Fruit fly (Drosophila melanogaster) whole organism, embryonic: ENCODE results near the gene mRpL35.

ENCODE experiments used
- Ada2b ChIP-seq: fragments of 200-800 bp; sonication (Bioruptor generic); IDR thresholded peaks from 2 replicates; pipeline ENCODE4 v1.3.6; 2022; ENCODE audit warnings: missing biosample characterization, missing genetic modification characterization
- CG11085 ChIP-seq: fragments of 200-800 bp; sonication (Bioruptor generic); IDR thresholded peaks from 2 replicates; pipeline ENCODE4 v1.3.6; 2022; ENCODE audit warnings: missing biosample characterization, missing genetic modification characterization
- CG12236 ChIP-seq: fragments of 200-800 bp; sonication (Bioruptor generic); optimal IDR thresholded peaks from 2 replicates; lab custom pipeline; 2016; ENCODE audit warnings: missing biosample characterization, missing genetic modification characterization
- CG13424 ChIP-seq: fragments of 200-800 bp; sonication (Bioruptor generic); optimal IDR thresholded peaks from 2 replicates; lab custom pipeline; 2019; ENCODE audit warnings: missing biosample characterization, mild to moderate bottlenecking, missing genetic modification characterization, moderate library complexity
- CG14050 ChIP-seq: fragments of 200-800 bp; sonication (Bioruptor generic); IDR thresholded peaks from 3 replicates; pipeline ENCODE4 v1.3.6; 2022; ENCODE audit warnings: missing biosample characterization, missing genetic modification characterization
- CG16813 ChIP-seq: fragments of 200-800 bp; sonication (Bioruptor generic); IDR thresholded peaks from 3 replicates; pipeline ENCODE4 v1.3.6; 2022; ENCODE audit warnings: missing biosample characterization, missing genetic modification characterization; ENCODE audit not compliant: partially characterized antibody
- CG17912 ChIP-seq: fragments of 200-800 bp; sonication (Bioruptor generic); optimal IDR thresholded peaks from 2 replicates; lab custom pipeline; 2018; ENCODE audit warnings: missing biosample characterization, mild to moderate bottlenecking, missing genetic modification characterization
- CG2678 ChIP-seq: fragments of 200-800 bp; sonication (Bioruptor generic); optimal IDR thresholded peaks from 3 replicates; lab custom pipeline; 2019; ENCODE audit warnings: missing biosample characterization, mild to moderate bottlenecking, missing genetic modification characterization, moderate library complexity
- CG31388 ChIP-seq: fragments of 200-800 bp; sonication (Bioruptor generic); optimal IDR thresholded peaks from 2 replicates; lab custom pipeline; 2016; ENCODE audit warnings: missing biosample characterization, missing genetic modification characterization
- CG32772 ChIP-seq: fragments of 200-800 bp; sonication (Bioruptor generic); IDR thresholded peaks from 2 replicates; pipeline ENCODE4 v1.3.6; 2022; ENCODE audit warnings: missing biosample characterization, missing genetic modification characterization
- CG3281 ChIP-seq: fragments of 200-800 bp; sonication (Bioruptor generic); optimal IDR thresholded peaks from 3 replicates; lab custom pipeline; 2017; ENCODE audit warnings: missing biosample characterization, mild to moderate bottlenecking, missing genetic modification characterization
- CG33557 ChIP-seq: fragments of 200-800 bp; sonication (Bioruptor generic); optimal IDR thresholded peaks from 2 replicates; lab custom pipeline; 2019; ENCODE audit warnings: missing biosample characterization, mild to moderate bottlenecking, missing genetic modification characterization, moderate library complexity
- CG34224 ChIP-seq: fragments of 200-800 bp; sonication (Bioruptor generic); IDR thresholded peaks from 3 replicates; pipeline ENCODE4 v1.3.6; 2022; ENCODE audit warnings: missing biosample characterization, missing genetic modification characterization; ENCODE audit not compliant: partially characterized antibody
- CG4404 ChIP-seq: fragments of 200-800 bp; sonication (Bioruptor generic); IDR thresholded peaks from 2 replicates; pipeline ENCODE4 v1.3.6; 2022; ENCODE audit warnings: missing biosample characterization, missing genetic modification characterization
- CG4707 ChIP-seq: fragments of 200-800 bp; sonication (Bioruptor generic); optimal IDR thresholded peaks from 2 replicates; lab custom pipeline; 2018; ENCODE audit warnings: missing biosample characterization, mild to moderate bottlenecking, missing genetic modification characterization, moderate library complexity
- CG4854 ChIP-seq: fragments of 200-800 bp; sonication (Bioruptor generic); optimal IDR thresholded peaks from 2 replicates; lab custom pipeline; 2016; ENCODE audit warnings: missing biosample characterization, missing genetic modification characterization, inconsistent platforms
- CG5180 ChIP-seq: fragments of 200-800 bp; sonication (Bioruptor generic); optimal IDR thresholded peaks from 3 replicates; lab custom pipeline; 2017; ENCODE audit warnings: missing biosample characterization, missing genetic modification characterization, mild to moderate bottlenecking, moderate library complexity, missing genetic modification reagents
- CG6689 ChIP-seq: fragments of 200-800 bp; sonication (Bioruptor generic); IDR thresholded peaks from 2 replicates; pipeline ENCODE4 v1.3.6; 2022; ENCODE audit warnings: missing biosample characterization, missing genetic modification characterization
- CG6813 ChIP-seq: fragments of 200-800 bp; sonication (Bioruptor generic); optimal IDR thresholded peaks from 2 replicates; lab custom pipeline; 2017; ENCODE audit warnings: missing biosample characterization, missing genetic modification characterization, mild to moderate bottlenecking, moderate library complexity, missing genetic modification reagents
- CG7271 ChIP-seq: fragments of 200-800 bp; sonication (Bioruptor generic); optimal IDR thresholded peaks from 2 replicates; lab custom pipeline; 2018; ENCODE audit warnings: missing biosample characterization, mild to moderate bottlenecking, missing genetic modification characterization, moderate library complexity
- CG8944 ChIP-seq: fragments of 200-800 bp; sonication (Bioruptor generic); optimal IDR thresholded peaks from 3 replicates; lab custom pipeline; 2016; ENCODE audit warnings: missing biosample characterization, missing genetic modification characterization
- CTCF ChIP-seq: fragments of 200-800 bp; sonication (Bioruptor generic); optimal IDR thresholded peaks from 2 replicates; lab custom pipeline; 2017; ENCODE audit warnings: missing biosample characterization, mild to moderate bottlenecking, missing genetic modification characterization, moderate library complexity
- Kr ChIP-seq: fragments of 200-800 bp; sonication (Bioruptor generic); optimal IDR thresholded peaks from 2 replicates; lab custom pipeline; 2017; ENCODE audit warnings: missing biosample characterization, mild to moderate bottlenecking, missing genetic modification characterization
- Mrtf ChIP-seq: fragments of 200-800 bp; sonication (Bioruptor generic); IDR thresholded peaks from 3 replicates; pipeline ENCODE4 v1.3.6; 2022; ENCODE audit warnings: missing biosample characterization, missing genetic modification characterization
- NC2β ChIP-seq: fragments of 200-800 bp; sonication (Bioruptor generic); optimal IDR thresholded peaks from 2 replicates; lab custom pipeline; 2016; ENCODE audit warnings: missing biosample characterization, missing genetic modification characterization
- NK7.1 ChIP-seq: fragments of 200-800 bp; sonication (Bioruptor generic); optimal IDR thresholded peaks from 3 replicates; lab custom pipeline; 2016; ENCODE audit warnings: missing biosample characterization, missing genetic modification characterization
- Side ChIP-seq: fragments of 200-800 bp; sonication (Bioruptor generic); optimal IDR thresholded peaks from 2 replicates; lab custom pipeline; 2016; ENCODE audit warnings: missing biosample characterization, missing genetic modification characterization
- Six4 ChIP-seq: fragments of 200-800 bp; sonication (Bioruptor generic); optimal IDR thresholded peaks from 2 replicates; lab custom pipeline; 2016; ENCODE audit warnings: missing biosample characterization, missing genetic modification characterization
- Sox102F ChIP-seq: fragments of 200-800 bp; sonication (Bioruptor generic); optimal IDR thresholded peaks from 2 replicates; lab custom pipeline; 2018; ENCODE audit warnings: missing biosample characterization, mild to moderate bottlenecking, missing genetic modification characterization, moderate library complexity
- az2 ChIP-seq: fragments of 200-800 bp; sonication (Bioruptor generic); optimal IDR thresholded peaks from 3 replicates; lab custom pipeline; 2016; ENCODE audit warnings: missing biosample characterization, missing genetic modification characterization
- br ChIP-seq: fragments of >200 bp; optimal IDR thresholded peaks from 2 replicates; lab custom pipeline; 2017
- chinmo ChIP-seq: fragments of 200-800 bp; sonication (Bioruptor generic); IDR thresholded peaks from 4 replicates; pipeline ENCODE4 v1.3.6; 2022; ENCODE audit warnings: missing biosample characterization, missing genetic modification characterization; ENCODE audit not compliant: partially characterized antibody
- dati ChIP-seq: fragments of 200-800 bp; sonication (Bioruptor generic); IDR thresholded peaks from 2 replicates; pipeline ENCODE4 v1.3.6; 2022; ENCODE audit warnings: missing biosample characterization, missing genetic modification characterization
- disco-r ChIP-seq: fragments of 200-800 bp; sonication (Bioruptor generic); optimal IDR thresholded peaks from 2 replicates; lab custom pipeline; 2016; ENCODE audit warnings: missing biosample characterization, missing genetic modification characterization
- dm ChIP-seq: fragments of 200-800 bp; sonication (Bioruptor generic); optimal IDR thresholded peaks from 3 replicates; lab custom pipeline; 2016; ENCODE audit warnings: missing biosample characterization, missing genetic modification characterization
- emc ChIP-seq: fragments of 200-800 bp; sonication (Bioruptor generic); optimal IDR thresholded peaks from 2 replicates; lab custom pipeline; 2016; ENCODE audit warnings: missing biosample characterization, missing genetic modification characterization
- fd64A ChIP-seq: fragments of 200-800 bp; sonication (Bioruptor generic); optimal IDR thresholded peaks from 3 replicates; lab custom pipeline; 2018; ENCODE audit warnings: missing biosample characterization, mild to moderate bottlenecking, missing genetic modification characterization
- gfzf ChIP-seq: fragments of 200-800 bp; sonication (Bioruptor generic); optimal IDR thresholded peaks from 2 replicates; lab custom pipeline; 2016; ENCODE audit warnings: missing biosample characterization, mild to moderate bottlenecking, missing genetic modification characterization, moderate library complexity
- gsb-n ChIP-seq: fragments of 200-800 bp; sonication (Bioruptor generic); optimal IDR thresholded peaks from 3 replicates; lab custom pipeline; 2018; ENCODE audit warnings: missing biosample characterization, mild to moderate bottlenecking, missing genetic modification characterization
- kay ChIP-seq: fragments of 200-800 bp; sonication (Bioruptor generic); optimal IDR thresholded peaks from 2 replicates; lab custom pipeline; 2016; ENCODE audit warnings: missing biosample characterization, missing genetic modification characterization
- kni ChIP-seq: fragments of 200-800 bp; sonication (Bioruptor generic); optimal IDR thresholded peaks from 3 replicates; lab custom pipeline; 2017; ENCODE audit warnings: mild to moderate bottlenecking, missing biosample characterization, missing genetic modification reagents, missing genetic modification characterization
- lilli ChIP-seq: fragments of 200-800 bp; sonication (Bioruptor generic); optimal IDR thresholded peaks from 3 replicates; lab custom pipeline; 2016; ENCODE audit warnings: missing biosample characterization, missing genetic modification characterization
- luna ChIP-seq: fragments of 200-800 bp; sonication (Bioruptor generic); optimal IDR thresholded peaks from 2 replicates; lab custom pipeline; 2016; ENCODE audit warnings: missing biosample characterization, missing genetic modification characterization
- nmo ChIP-seq: fragments of 200-800 bp; sonication (Bioruptor generic); optimal IDR thresholded peaks from 2 replicates; lab custom pipeline; 2018; ENCODE audit warnings: missing biosample characterization, mild to moderate bottlenecking, missing genetic modification characterization, moderate library complexity
- scrt ChIP-seq: fragments of 200-800 bp; sonication (Bioruptor generic); optimal IDR thresholded peaks from 2 replicates; lab custom pipeline; 2018; ENCODE audit warnings: missing biosample characterization, mild to moderate bottlenecking, missing genetic modification characterization, moderate library complexity
- sd ChIP-seq: fragments of 200-800 bp; sonication (Bioruptor generic); optimal IDR thresholded peaks from 3 replicates; lab custom pipeline; 2018; ENCODE audit warnings: missing biosample characterization, mild to moderate bottlenecking, missing genetic modification characterization, moderate library complexity
- seq ChIP-seq: fragments of 200-800 bp; sonication (Bioruptor generic); IDR thresholded peaks from 2 replicates; pipeline ENCODE4 v1.3.6; 2022; ENCODE audit warnings: missing biosample characterization, missing genetic modification characterization
- tgo ChIP-seq: fragments of 200-800 bp; sonication (Bioruptor generic); IDR thresholded peaks from 3 replicates; pipeline ENCODE4 v1.3.6; 2022; ENCODE audit warnings: missing biosample characterization, missing genetic modification characterization
- trh ChIP-seq: fragments of 200-800 bp; sonication (Bioruptor generic); optimal IDR thresholded peaks from 2 replicates; lab custom pipeline; 2016; ENCODE audit warnings: missing biosample characterization, missing genetic modification characterization
- twi ChIP-seq: fragments of 200-800 bp; optimal IDR thresholded peaks from 2 replicates; lab custom pipeline; 2019; ENCODE audit warnings: missing biosample characterization, mild to moderate bottlenecking, missing genetic modification characterization, moderate library complexity

The mRpL35 gene

dm6 chr3R:22034160-22034742, 10.9 kb downstream of the mRpL35 start, which contains the start of the genes CG45099, CG6015, pit and Fadd (continued):
- TF ChIP-seq nmo (peak; percentile 53), CG7271 (tag; lab: Kevin White, UChicago) (no peak), tgo (GFP tag; lab: Robert Waterston, UW) (no peak), gsb-n (tag; lab: Kevin White, UChicago) (no peak), NK7.1 (GFP tag; lab: Kevin White, UChicago) (no peak), CG17912 (GFP tag; lab: Kevin White, UChicago) (no peak)

- TF ChIP-seq CG8944 (no peak), fd64A (GFP tag; lab: Kevin White, UChicago) (no peak), gfzf (GFP tag; lab: Kevin White, UChicago) (peak; percentile 66), Ada2b (GFP tag; lab: Robert Waterston, UW) (no peak), sd (tag; lab: Kevin White, UChicago) (no peak), scrt (no peak), CG6813 (no peak), emc (GFP tag; lab: Kevin White, UChicago) (no peak), twi (no peak), CG34224 (GFP tag; lab: Robert Waterston, UW) (peak; percentile 74), CG4404 (GFP tag; lab: Robert Waterston, UW) (no peak), kni (GFP tag; lab: Kevin White, UChicago) (no peak), Side (GFP tag; lab: Kevin White, UChicago) (no peak), dati (GFP tag; lab: Robert Waterston, UW) (no peak), luna (GFP tag; lab: Kevin White, UChicago) (no peak), CG6689 (GFP tag; lab: Robert Waterston, UW) (no peak), seq (GFP tag; lab: Robert Waterston, UW) (no peak), disco-r (GFP tag; lab: Kevin White, UChicago) (no peak), br (lab: Kevin White, UChicago) (no peak), Kr (no peak), CG4854 (no peak), lilli (GFP tag; lab: Kevin White, UChicago) (no peak), az2 (GFP tag; lab: Kevin White, UChicago) (no peak), CG2678 (tag; lab: Kevin White, UChicago) (no peak), CG13424 (tag; lab: Kevin White, UChicago) (no peak), dm (GFP tag; lab: Kevin White, UChicago) (peak; percentile 93), CG32772 (no peak), CG14050 (GFP tag; lab: Robert Waterston, UW) (no peak), trh (GFP tag; lab: Kevin White, UChicago) (no peak), CTCF (GFP tag; lab: Kevin White, UChicago) (no peak), CG31388 (GFP tag; lab: Kevin White, UChicago) (no peak), CG5180 (GFP tag; lab: Kevin White, UChicago) (no peak), CG12236 (GFP tag; lab: Kevin White, UChicago) (no peak), CG33557 (GFP tag; lab: Kevin White, UChicago) (no peak), NC2β (GFP tag; lab: Kevin White, UChicago) (no peak), Mrtf (GFP tag; lab: Robert Waterston, UW) (no peak), chinmo (GFP tag; lab: Robert Waterston, UW) (peak; percentile 75; the same call in 2 of the 4 replicates), CG16813 (peak; percentile 74), CG3281 (GFP tag; lab: Kevin White, UChicago) (no peak), Sox102F (GFP tag; lab: Kevin White, UChicago) (no peak), kay (no peak), Six4 (GFP tag; lab: Kevin White, UChicago) (no peak), CG11085 (GFP tag; lab: Robert Waterston, UW) (no peak), CG4707 (GFP tag; lab: Kevin White, UChicago) (no peak)
Observed at dm6 chr3R:22035552-22035951, 12.2 kb downstream of the mRpL35 start.
